Fruit fly (Drosophila melanogaster) whole organism, embryonic: ENCODE results near the gene scyl.

Experiments
- Bteb2 ChIP-seq: fragments of 200-800 bp; sonication (Bioruptor generic); optimal IDR thresholded peaks from 2 replicates; lab custom pipeline; 2016; ENCODE audit warnings: missing biosample characterization, missing genetic modification characterization
- CG10274 ChIP-seq: fragments of 200-800 bp; sonication (Bioruptor generic); optimal IDR thresholded peaks from 3 replicates; lab custom pipeline; 2017; ENCODE audit warnings: missing biosample characterization, mild to moderate bottlenecking, missing genetic modification characterization
- CG10543 ChIP-seq: fragments of 200-800 bp; sonication (Bioruptor generic); optimal IDR thresholded peaks from 3 replicates; lab custom pipeline; 2017; ENCODE audit warnings: missing biosample characterization, mild to moderate bottlenecking, missing genetic modification characterization, moderate library complexity
- CG10979 ChIP-seq: fragments of 200-800 bp; sonication (Bioruptor generic); optimal IDR thresholded peaks from 2 replicates; lab custom pipeline; 2018; ENCODE audit warnings: missing biosample characterization, mild to moderate bottlenecking, missing genetic modification characterization, moderate library complexity
- CG12071 ChIP-seq: fragments of 200-800 bp; sonication (Bioruptor generic); optimal IDR thresholded peaks from 3 replicates; lab custom pipeline; 2018; ENCODE audit warnings: missing biosample characterization, mild to moderate bottlenecking, missing genetic modification characterization
- CG12744 ChIP-seq: fragments of 200-800 bp; sonication (Bioruptor generic); optimal IDR thresholded peaks from 2 replicates; lab custom pipeline; 2016; ENCODE audit warnings: missing biosample characterization, missing genetic modification characterization
- CG15514 ChIP-seq: fragments of 200-800 bp; sonication (Bioruptor generic); optimal IDR thresholded peaks from 3 replicates; lab custom pipeline; 2017; ENCODE audit warnings: missing biosample characterization, missing genetic modification characterization, mild to moderate bottlenecking, moderate library complexity, missing genetic modification reagents
- CG1647 ChIP-seq: fragments of 200-800 bp; sonication (Bioruptor generic); optimal IDR thresholded peaks from 3 replicates; lab custom pipeline; 2016; ENCODE audit warnings: missing biosample characterization, missing genetic modification characterization
- CG17912 ChIP-seq: fragments of 200-800 bp; sonication (Bioruptor generic); optimal IDR thresholded peaks from 2 replicates; lab custom pipeline; 2018; ENCODE audit warnings: missing biosample characterization, mild to moderate bottlenecking, missing genetic modification characterization
- CG2678 ChIP-seq: fragments of 200-800 bp; sonication (Bioruptor generic); optimal IDR thresholded peaks from 3 replicates; lab custom pipeline; 2019; ENCODE audit warnings: missing biosample characterization, mild to moderate bottlenecking, missing genetic modification characterization, moderate library complexity
- CG3163 ChIP-seq: fragments of 200-800 bp; sonication (Bioruptor generic); optimal IDR thresholded peaks from 3 replicates; lab custom pipeline; 2016; ENCODE audit warnings: missing biosample characterization, missing genetic modification characterization
- CG32532 ChIP-seq: fragments of 200-800 bp; sonication (Bioruptor generic); IDR thresholded peaks from 2 replicates; pipeline ENCODE4 v1.3.6; 2022; ENCODE audit warnings: missing biosample characterization, missing genetic modification characterization
- CG6813 ChIP-seq: fragments of 200-800 bp; sonication (Bioruptor generic); optimal IDR thresholded peaks from 2 replicates; lab custom pipeline; 2017; ENCODE audit warnings: missing biosample characterization, missing genetic modification characterization, mild to moderate bottlenecking, moderate library complexity, missing genetic modification reagents
- CG7372 ChIP-seq: fragments of 200-800 bp; sonication (Bioruptor generic); IDR thresholded peaks from 2 replicates; pipeline ENCODE4 v1.3.6; 2022; ENCODE audit warnings: missing biosample characterization, missing genetic modification characterization
- CG7556 ChIP-seq: fragments of 200-800 bp; sonication (Bioruptor generic); optimal IDR thresholded peaks from 2 replicates; lab custom pipeline; 2017; ENCODE audit warnings: missing biosample characterization, mild to moderate bottlenecking, missing genetic modification characterization
- CG7839 ChIP-seq: fragments of 200-800 bp; sonication (Bioruptor generic); optimal IDR thresholded peaks from 3 replicates; lab custom pipeline; 2018; ENCODE audit warnings: missing biosample characterization, mild to moderate bottlenecking, missing genetic modification characterization, moderate library complexity
- CG9215 ChIP-seq: fragments of 200-800 bp; sonication (Bioruptor generic); IDR thresholded peaks from 2 replicates; pipeline ENCODE4 v1.3.6; 2022; ENCODE audit warnings: missing biosample characterization, missing genetic modification characterization
- CG9797 ChIP-seq: fragments of 200-800 bp; sonication (Bioruptor generic); optimal IDR thresholded peaks from 3 replicates; lab custom pipeline; 2018; ENCODE audit warnings: missing biosample characterization, mild to moderate bottlenecking, missing genetic modification characterization
- CG9817 ChIP-seq: fragments of 200-800 bp; sonication (Bioruptor generic); optimal IDR thresholded peaks from 2 replicates; lab custom pipeline; 2018; ENCODE audit warnings: missing biosample characterization, mild to moderate bottlenecking, missing genetic modification characterization, moderate library complexity
- CoRest ChIP-seq: fragments of 200-800 bp; sonication (Bioruptor generic); optimal IDR thresholded peaks from 3 replicates; lab custom pipeline; 2018; ENCODE audit warnings: missing biosample characterization, mild to moderate bottlenecking, missing genetic modification characterization, moderate library complexity
- CrebB ChIP-seq: fragments of 200-800 bp; sonication (Bioruptor generic); optimal IDR thresholded peaks from 3 replicates; lab custom pipeline; 2018; ENCODE audit warnings: missing biosample characterization, mild to moderate bottlenecking, missing genetic modification characterization
- Dbx ChIP-seq: fragments of 200-800 bp; sonication (Bioruptor generic); IDR thresholded peaks from 3 replicates; pipeline ENCODE4 v1.3.6; 2022; ENCODE audit warnings: missing biosample characterization, missing genetic modification characterization
- Dip3 ChIP-seq: fragments of 200-800 bp; sonication (Bioruptor generic); optimal IDR thresholded peaks from 3 replicates; lab custom pipeline; 2016; ENCODE audit warnings: missing biosample characterization, missing genetic modification characterization
- Dref ChIP-seq: fragments of 200-800 bp; sonication (Bioruptor generic); IDR thresholded peaks from 2 replicates; pipeline ENCODE4 v1.3.6; 2022; ENCODE audit warnings: missing biosample characterization, missing genetic modification characterization
- Eip74EF ChIP-seq, 2 experiments: fragments of 200-800 bp in 1 of 2; fragments of >200 bp in 1 of 2; sonication (Bioruptor generic) in 1 of 2; optimal IDR thresholded peaks; 2 replicates each; lab custom pipeline; 2017 to 2019; ENCODE audit warnings: missing biosample characterization in 2 of 2, missing genetic modification characterization in 2 of 2, mild to moderate bottlenecking in 1 of 2, moderate library complexity in 1 of 2
- Fer1 ChIP-seq: fragments of 200-800 bp; sonication (Bioruptor generic); optimal IDR thresholded peaks from 2 replicates; lab custom pipeline; 2017; ENCODE audit warnings: missing biosample characterization, mild to moderate bottlenecking, missing genetic modification characterization
- GATAe ChIP-seq: fragments of 200-800 bp; sonication (Bioruptor generic); conservative IDR thresholded peaks from 2 replicates; pipeline ENCODE4 v1.3.6; 2022; ENCODE audit warnings: missing biosample characterization, missing genetic modification characterization
- Hr51 ChIP-seq, 2 experiments: fragments of 200-800 bp; sonication (Bioruptor generic); optimal IDR thresholded peaks; 2 replicates in 1 of 2; 3 replicates in 1 of 2; lab custom pipeline; 2016 to 2018; ENCODE audit warnings: missing biosample characterization in 2 of 2, missing genetic modification characterization in 2 of 2, mild to moderate bottlenecking in 1 of 2, moderate library complexity in 1 of 2
- MESR4 ChIP-seq: fragments of 200-800 bp; sonication (Bioruptor generic); optimal IDR thresholded peaks from 2 replicates; lab custom pipeline; 2018; ENCODE audit warnings: missing biosample characterization, mild to moderate bottlenecking, missing genetic modification characterization, moderate library complexity
- NK7.1 ChIP-seq: fragments of 200-800 bp; sonication (Bioruptor generic); optimal IDR thresholded peaks from 3 replicates; lab custom pipeline; 2016; ENCODE audit warnings: missing biosample characterization, missing genetic modification characterization
- Rfx ChIP-seq: fragments of 200-800 bp; sonication (Bioruptor generic); IDR thresholded peaks from 2 replicates; pipeline ENCODE4 v1.3.6; 2022; ENCODE audit warnings: missing biosample characterization, missing genetic modification characterization
- Taf1 ChIP-seq: fragments of 200-800 bp; sonication (Bioruptor generic); IDR thresholded peaks from 2 replicates; pipeline ENCODE4 v1.3.6; 2022; ENCODE audit warnings: missing biosample characterization, missing genetic modification characterization
- Vsx1 ChIP-seq: fragments of 200-800 bp; sonication (Bioruptor generic); optimal IDR thresholded peaks from 2 replicates; lab custom pipeline; 2017; ENCODE audit warnings: missing biosample characterization, mild to moderate bottlenecking, missing genetic modification characterization, missing genetic modification reagents
- Xrp1 ChIP-seq: fragments of 200-800 bp; sonication (Bioruptor generic); IDR thresholded peaks from 2 replicates; pipeline ENCODE4 v1.3.6; 2022; ENCODE audit warnings: missing biosample characterization, missing genetic modification characterization
- YL-1 ChIP-seq: fragments of 200-800 bp; sonication (Bioruptor generic); optimal IDR thresholded peaks from 3 replicates; lab custom pipeline; 2017; ENCODE audit warnings: missing biosample characterization, mild to moderate bottlenecking, missing genetic modification characterization
- bcd ChIP-seq: fragments of 200-800 bp; sonication (Bioruptor generic); optimal IDR thresholded peaks from 2 replicates; lab custom pipeline; 2017; ENCODE audit warnings: missing biosample characterization, mild to moderate bottlenecking, missing genetic modification characterization
- bowl ChIP-seq: fragments of 200-800 bp; sonication (Bioruptor generic); IDR thresholded peaks from 2 replicates; pipeline ENCODE4 v1.3.6; 2022; ENCODE audit warnings: missing biosample characterization, missing genetic modification characterization
- dan ChIP-seq: fragments of 200-800 bp; sonication (Bioruptor generic); IDR thresholded peaks from 2 replicates; pipeline ENCODE4 v1.3.6; 2022; ENCODE audit warnings: missing biosample characterization, missing genetic modification characterization
- danr ChIP-seq: fragments of 200-800 bp; sonication (Bioruptor generic); IDR thresholded peaks from 2 replicates; pipeline ENCODE4 v1.3.6; 2022; ENCODE audit warnings: missing biosample characterization, missing genetic modification characterization
- fd3F ChIP-seq: fragments of 200-800 bp; sonication (Bioruptor generic); optimal IDR thresholded peaks from 2 replicates; lab custom pipeline; 2018; ENCODE audit warnings: missing biosample characterization, mild to moderate bottlenecking, missing genetic modification characterization, moderate library complexity
- gem ChIP-seq: fragments of 200-800 bp; sonication (Bioruptor generic); optimal IDR thresholded peaks from 2 replicates; lab custom pipeline; 2019; ENCODE audit warnings: missing biosample characterization, mild to moderate bottlenecking, missing genetic modification characterization, moderate library complexity
- gro ChIP-seq: fragments of 200-800 bp; sonication (Bioruptor generic); optimal IDR thresholded peaks from 2 replicates; lab custom pipeline; 2016; ENCODE audit warnings: missing biosample characterization, missing genetic modification characterization
- ham ChIP-seq: fragments of 200-800 bp; sonication (Bioruptor generic); IDR thresholded peaks from 2 replicates; pipeline ENCODE4 v1.3.6; 2022; ENCODE audit warnings: missing biosample characterization, missing genetic modification characterization
- luna ChIP-seq: fragments of 200-800 bp; sonication (Bioruptor generic); optimal IDR thresholded peaks from 2 replicates; lab custom pipeline; 2016; ENCODE audit warnings: missing biosample characterization, missing genetic modification characterization
- mirr ChIP-seq: fragments of 200-800 bp; sonication (Bioruptor generic); optimal IDR thresholded peaks from 3 replicates; lab custom pipeline; 2018; ENCODE audit warnings: missing biosample characterization, mild to moderate bottlenecking, missing genetic modification characterization
- onecut ChIP-seq: fragments of 200-800 bp; sonication (Bioruptor generic); IDR thresholded peaks from 2 replicates; pipeline ENCODE4 v1.3.6; 2022; ENCODE audit warnings: missing biosample characterization, missing genetic modification characterization
- schlank ChIP-seq: fragments of 200-800 bp; sonication (Bioruptor generic); optimal IDR thresholded peaks from 2 replicates; lab custom pipeline; 2018; ENCODE audit warnings: missing biosample characterization, mild to moderate bottlenecking, missing genetic modification characterization
- scrt ChIP-seq: fragments of 200-800 bp; sonication (Bioruptor generic); optimal IDR thresholded peaks from 2 replicates; lab custom pipeline; 2018; ENCODE audit warnings: missing biosample characterization, mild to moderate bottlenecking, missing genetic modification characterization, moderate library complexity
- tap ChIP-seq: fragments of 200-800 bp; optimal IDR thresholded peaks from 3 replicates; lab custom pipeline; 2019; ENCODE audit warnings: missing biosample characterization, mild to moderate bottlenecking, missing genetic modification characterization, moderate library complexity
- tin ChIP-seq: fragments of 200-800 bp; sonication (Bioruptor generic); optimal IDR thresholded peaks from 3 replicates; lab custom pipeline; 2016; ENCODE audit warnings: missing biosample characterization, missing genetic modification characterization
- trem ChIP-seq: fragments of 200-800 bp; optimal IDR thresholded peaks from 3 replicates; lab custom pipeline; 2019; ENCODE audit warnings: missing biosample characterization, mild to moderate bottlenecking, missing genetic modification characterization, moderate library complexity

The scyl gene

dm6 chr3L:11258392-11258791, 6.3 kb downstream of the scyl start (continued):
- TF ChIP-seq Eip74EF (GFP tag; optimal IDR thresholded peaks at IDR 0.05; lab: Kevin White, UChicago): peak in 1 of 2 experiments; percentile 24
- peak; percentile 3 for TF ChIP-seq tap (tag; lab: Kevin White, UChicago)
- TF ChIP-seq YL-1 (GFP tag; lab: Kevin White, UChicago): peak; percentile 34
- TF ChIP-seq fd3F (GFP tag; lab: Kevin White, UChicago): peak; percentile 28
- no peak for TF ChIP-seq onecut (GFP tag; lab: Robert Waterston, UW)
- TF ChIP-seq Dbx: peak; percentile 53; the same call in 1 of the 3 replicates
- peak; percentile 65 for TF ChIP-seq CG2678 (tag; lab: Kevin White, UChicago)
- no peak for TF ChIP-seq NK7.1 (GFP tag; lab: Kevin White, UChicago)
- TF ChIP-seq dan: no peak
- peak; percentile 28 for TF ChIP-seq Vsx1
- no peak for TF ChIP-seq trem (tag; lab: Kevin White, UChicago)
- TF ChIP-seq mirr (GFP tag; lab: Kevin White, UChicago): no peak
- no peak for TF ChIP-seq Dref (GFP tag; lab: Robert Waterston, UW)
- TF ChIP-seq Rfx: peak; percentile 28
- TF ChIP-seq CG12071 (GFP tag; lab: Kevin White, UChicago): peak; percentile 4
- no peak for TF ChIP-seq CrebB (tag; lab: Kevin White, UChicago)
- peak; percentile 36 for TF ChIP-seq CG3163 (GFP tag; lab: Kevin White, UChicago)
- TF ChIP-seq CG10274 (GFP tag; lab: Kevin White, UChicago): peak; percentile 18
- TF ChIP-seq Fer1 (GFP tag; lab: Kevin White, UChicago): peak; percentile 64
- 0 out of 2 replicates have a peak, but pooled peaks have one; percentile 4 for TF ChIP-seq CG32532 (GFP tag; lab: Robert Waterston, UW)
- TF ChIP-seq tin (GFP tag; lab: Kevin White, UChicago): no peak
- TF ChIP-seq CG12744 (GFP tag; lab: Kevin White, UChicago): peak; percentile 18
- TF ChIP-seq CG9797 (GFP tag; lab: Kevin White, UChicago): no peak
- TF ChIP-seq scrt (GFP tag; lab: Kevin White, UChicago): peak; percentile 47
- no peak for TF ChIP-seq GATAe (GFP tag; lab: Robert Waterston, UW)
- TF ChIP-seq CG9817: peak; percentile 17
- no peak for TF ChIP-seq CG10979 (tag; lab: Kevin White, UChicago)
- TF ChIP-seq Taf1 (GFP tag; lab: Robert Waterston, UW): no peak
- TF ChIP-seq CG7372 (GFP tag; lab: Robert Waterston, UW): no peak
- TF ChIP-seq danr (GFP tag; lab: Robert Waterston, UW): no peak
- TF ChIP-seq CG10543: peak; percentile 12
- 0 out of 2 replicates have a peak, but pooled peaks have one; percentile 15 for TF ChIP-seq Xrp1 (GFP tag; lab: Robert Waterston, UW)
- no peak for TF ChIP-seq CG17912 (GFP tag; lab: Kevin White, UChicago)
- peak; percentile 5 for TF ChIP-seq gro (GFP tag; lab: Kevin White, UChicago)
- TF ChIP-seq CG9215 (GFP tag; lab: Robert Waterston, UW): no peak
- no peak for TF ChIP-seq Bteb2 (GFP tag; lab: Kevin White, UChicago)
- peak; percentile 26 for TF ChIP-seq gem (tag; lab: Kevin White, UChicago)
- peak; percentile 13 for TF ChIP-seq CoRest (tag; lab: Kevin White, UChicago)
- TF ChIP-seq Dip3 (GFP tag; lab: Kevin White, UChicago): peak; percentile 13
- peak; percentile 15 for TF ChIP-seq CG1647 (GFP tag; lab: Kevin White, UChicago)
- TF ChIP-seq luna: peak; percentile 51
- TF ChIP-seq ham (GFP tag; lab: Robert Waterston, UW): no peak
- no peak for TF ChIP-seq bowl (GFP tag; lab: Robert Waterston, UW)
- peak; percentile 27 for TF ChIP-seq CG7556
- TF ChIP-seq bcd: peak; percentile 41
- TF ChIP-seq schlank (tag; lab: Kevin White, UChicago): peak; percentile 68
- peak; percentile 61 for TF ChIP-seq CG6813
- no peak for TF ChIP-seq MESR4
- TF ChIP-seq CG7839: peak; percentile 13
- peak; percentile 53 for TF ChIP-seq CG15514 (GFP tag; lab: Kevin White, UChicago)
- peak in 1 of 2 experiments; percentile 7 for TF ChIP-seq Hr51 (GFP tag; optimal IDR thresholded peaks at IDR 0.05; lab: Kevin White, UChicago)
